Fruit fly (Drosophila melanogaster) whole organism, embryonic: ENCODE data around the gene bi.
A peak's percentile ranks its signal among the peaks of the same experiment; 100 is the strongest.

Experiments used
- Adf1 ChIP-seq: fragments of 200-800 bp; sonication (Bioruptor generic); IDR thresholded peaks from 2 replicates; pipeline ENCODE4 v1.3.6; 2022; ENCODE audit warnings: missing biosample characterization, missing genetic modification characterization
- CG13424 ChIP-seq: fragments of 200-800 bp; sonication (Bioruptor generic); optimal IDR thresholded peaks from 2 replicates; lab custom pipeline; 2019; ENCODE audit warnings: missing biosample characterization, mild to moderate bottlenecking, missing genetic modification characterization, moderate library complexity
- CG13775 ChIP-seq: fragments of 200-800 bp; sonication (Bioruptor generic); optimal IDR thresholded peaks from 3 replicates; lab custom pipeline; 2017; ENCODE audit warnings: missing biosample characterization, mild to moderate bottlenecking, missing genetic modification characterization
- CG15269 ChIP-seq: fragments of 200-800 bp; sonication (Bioruptor generic); optimal IDR thresholded peaks from 2 replicates; lab custom pipeline; 2018; ENCODE audit warnings: missing biosample characterization, mild to moderate bottlenecking, missing genetic modification characterization, moderate library complexity
- CG1602 ChIP-seq: fragments of 200-800 bp; sonication (Bioruptor generic); optimal IDR thresholded peaks from 3 replicates; lab custom pipeline; 2016; ENCODE audit warnings: missing biosample characterization, missing genetic modification characterization
- CG17802 ChIP-seq: fragments of 200-800 bp; sonication (Bioruptor generic); optimal IDR thresholded peaks from 2 replicates; lab custom pipeline; 2018; ENCODE audit warnings: missing biosample characterization, mild to moderate bottlenecking, missing genetic modification characterization, moderate library complexity
- CG18011 ChIP-seq: fragments of 200-800 bp; sonication (Bioruptor generic); optimal IDR thresholded peaks from 2 replicates; lab custom pipeline; 2017; ENCODE audit warnings: missing biosample characterization, missing genetic modification characterization, mild to moderate bottlenecking, moderate library complexity, missing genotype
- CG2120 ChIP-seq: fragments of 200-800 bp; sonication (Bioruptor generic); optimal IDR thresholded peaks from 3 replicates; lab custom pipeline; 2016; ENCODE audit warnings: missing biosample characterization, missing genetic modification characterization
- CG31224 ChIP-seq: fragments of 200-800 bp; sonication (Bioruptor generic); IDR thresholded peaks from 2 replicates; pipeline ENCODE4 v1.3.6; 2022; ENCODE audit warnings: missing biosample characterization, missing genetic modification characterization
- CG4707 ChIP-seq: fragments of 200-800 bp; sonication (Bioruptor generic); optimal IDR thresholded peaks from 2 replicates; lab custom pipeline; 2018; ENCODE audit warnings: missing biosample characterization, mild to moderate bottlenecking, missing genetic modification characterization, moderate library complexity
- CG8290 ChIP-seq, 3 experiments: fragments of 200-800 bp; sonication (Bioruptor generic); optimal IDR thresholded peaks; 2 replicates each; lab custom pipeline; 2016 to 2019; ENCODE audit warnings: missing biosample characterization in 3 of 3, missing genetic modification characterization in 3 of 3, mild to moderate bottlenecking in 2 of 3, moderate library complexity in 1 of 3
- CG8388 ChIP-seq: fragments of 200-800 bp; sonication (Bioruptor generic); optimal IDR thresholded peaks from 2 replicates; lab custom pipeline; 2019; ENCODE audit warnings: missing biosample characterization, mild to moderate bottlenecking, missing genetic modification characterization, moderate library complexity
- CTCF ChIP-seq: fragments of 200-800 bp; sonication (Bioruptor generic); optimal IDR thresholded peaks from 2 replicates; lab custom pipeline; 2017; ENCODE audit warnings: missing biosample characterization, mild to moderate bottlenecking, missing genetic modification characterization, moderate library complexity
- D19B ChIP-seq: fragments of 200-800 bp; sonication (Bioruptor generic); optimal IDR thresholded peaks from 2 replicates; lab custom pipeline; 2017; ENCODE audit warnings: missing biosample characterization, mild to moderate bottlenecking, missing genetic modification characterization
- Deaf1 ChIP-seq: fragments of 200-800 bp; optimal IDR thresholded peaks from 3 replicates; lab custom pipeline; 2019; ENCODE audit warnings: missing biosample characterization, mild to moderate bottlenecking, missing genetic modification characterization, moderate library complexity
- Fer2 ChIP-seq: fragments of 200-800 bp; sonication (Bioruptor generic); optimal IDR thresholded peaks from 2 replicates; lab custom pipeline; 2018; ENCODE audit warnings: missing biosample characterization, mild to moderate bottlenecking, missing genetic modification characterization, moderate library complexity
- HHEX ChIP-seq: fragments of 200-800 bp; sonication (Bioruptor generic); optimal IDR thresholded peaks from 3 replicates; lab custom pipeline; 2017; ENCODE audit warnings: missing biosample characterization, mild to moderate bottlenecking, missing genetic modification characterization, missing genetic modification reagents
- HmgD ChIP-seq: fragments of 200-800 bp; sonication (Bioruptor generic); optimal IDR thresholded peaks from 3 replicates; lab custom pipeline; 2016; ENCODE audit warnings: missing biosample characterization, missing genetic modification characterization
- Hsf ChIP-seq: fragments of 200-800 bp; sonication (Bioruptor generic); optimal IDR thresholded peaks from 3 replicates; lab custom pipeline; 2016; ENCODE audit warnings: missing biosample characterization, missing genetic modification characterization
- Nf-YB ChIP-seq: fragments of 200-800 bp; sonication (Bioruptor generic); optimal IDR thresholded peaks from 3 replicates; lab custom pipeline; 2019; ENCODE audit warnings: missing biosample characterization, mild to moderate bottlenecking, missing genetic modification characterization, moderate library complexity
- Nf-YC ChIP-seq: fragments of 200-800 bp; optimal IDR thresholded peaks from 3 replicates; lab custom pipeline; 2019; ENCODE audit warnings: missing biosample characterization, mild to moderate bottlenecking, missing genetic modification characterization, moderate library complexity
- Ravus ChIP-seq: fragments of 200-800 bp; sonication (Bioruptor generic); IDR thresholded peaks from 2 replicates; pipeline ENCODE4 v1.3.6; 2022; ENCODE audit warnings: missing biosample characterization, missing genetic modification characterization
- Sin3A ChIP-seq: fragments of >200 bp; optimal IDR thresholded peaks from 2 replicates; lab custom pipeline; 2018
- Sry-β ChIP-seq: fragments of 200-800 bp; sonication (Bioruptor generic); optimal IDR thresholded peaks from 2 replicates; lab custom pipeline; 2018; ENCODE audit warnings: missing biosample characterization, mild to moderate bottlenecking, missing genetic modification characterization, moderate library complexity
- Trl ChIP-seq, 3 experiments: fragments of >200 bp in 2 of 3; fragments of 200-800 bp in 1 of 3; sonication (Bioruptor generic) in 1 of 3; optimal IDR thresholded peaks; 2 replicates in 1 of 3; 3 replicates in 2 of 3; lab custom pipeline; 2016 to 2017; ENCODE audit warnings: missing biosample characterization in 1 of 3, missing genetic modification characterization in 1 of 3
- Usf ChIP-seq: fragments of 200-800 bp; sonication (Bioruptor generic); optimal IDR thresholded peaks from 2 replicates; lab custom pipeline; 2017; ENCODE audit warnings: missing genotype, missing biosample characterization, missing genetic modification characterization
- br ChIP-seq: fragments of >200 bp; optimal IDR thresholded peaks from 2 replicates; lab custom pipeline; 2017
- cg ChIP-seq: fragments of 200-800 bp; sonication (Bioruptor generic); optimal IDR thresholded peaks from 3 replicates; lab custom pipeline; 2019; ENCODE audit warnings: missing biosample characterization, mild to moderate bottlenecking, missing genetic modification characterization, moderate library complexity
- da ChIP-seq: fragments of 200-800 bp; sonication (Bioruptor generic); optimal IDR thresholded peaks from 2 replicates; lab custom pipeline; 2016; ENCODE audit warnings: missing biosample characterization, missing genetic modification characterization
- dm ChIP-seq: fragments of 200-800 bp; sonication (Bioruptor generic); optimal IDR thresholded peaks from 3 replicates; lab custom pipeline; 2016; ENCODE audit warnings: missing biosample characterization, missing genetic modification characterization
- dmrt11E ChIP-seq: fragments of 200-800 bp; sonication (Bioruptor generic); optimal IDR thresholded peaks from 3 replicates; lab custom pipeline; 2018; ENCODE audit warnings: missing biosample characterization, mild to moderate bottlenecking, missing genetic modification characterization, moderate library complexity
- exex ChIP-seq: fragments of 200-800 bp; sonication (Bioruptor generic); optimal IDR thresholded peaks from 4 replicates; lab custom pipeline; 2018; ENCODE audit warnings: missing biosample characterization, mild to moderate bottlenecking, missing genetic modification characterization, moderate library complexity
- fd96Cb ChIP-seq: fragments of 200-800 bp; sonication (Bioruptor generic); optimal IDR thresholded peaks from 2 replicates; lab custom pipeline; 2018; ENCODE audit warnings: missing biosample characterization, mild to moderate bottlenecking, missing genetic modification characterization, moderate library complexity
- h ChIP-seq: fragments of >200 bp; optimal IDR thresholded peaks from 2 replicates; lab custom pipeline; 2017
- pros ChIP-seq: fragments of 200-800 bp; sonication (Bioruptor generic); optimal IDR thresholded peaks from 3 replicates; lab custom pipeline; 2019; ENCODE audit warnings: missing biosample characterization, mild to moderate bottlenecking, missing genetic modification characterization, moderate library complexity
- seq ChIP-seq: fragments of 200-800 bp; sonication (Bioruptor generic); IDR thresholded peaks from 2 replicates; pipeline ENCODE4 v1.3.6; 2022; ENCODE audit warnings: missing biosample characterization, missing genetic modification characterization
- sna ChIP-seq: fragments of 200-800 bp; sonication (Bioruptor generic); IDR thresholded peaks from 2 replicates; pipeline ENCODE4 v1.3.6; 2022; ENCODE audit warnings: missing biosample characterization, missing genetic modification characterization; ENCODE audit not compliant: partially characterized antibody
- sqz ChIP-seq: fragments of 200-800 bp; sonication (Bioruptor generic); optimal IDR thresholded peaks from 3 replicates; lab custom pipeline; 2018; ENCODE audit warnings: missing biosample characterization, mild to moderate bottlenecking, missing genetic modification characterization
- z ChIP-seq: fragments of 200-800 bp; sonication (Bioruptor generic); IDR thresholded peaks from 3 replicates; pipeline ENCODE4 v1.3.6; 2022; ENCODE audit warnings: missing biosample characterization, missing genetic modification characterization
- zen2 ChIP-seq: fragments of 200-800 bp; sonication (Bioruptor generic); IDR thresholded peaks from 3 replicates; pipeline ENCODE4 v1.3.6; 2022; ENCODE audit warnings: missing biosample characterization, missing genetic modification characterization; ENCODE audit not compliant: partially characterized antibody

Gene bi

dm6 chrX:4508072-4508644 is 95.5 kb downstream of the bi start (continued):
- TF ChIP-seq zen2 (GFP tag; lab: Robert Waterston, UW) (no peak), z (peak; percentile 90), Adf1 (GFP tag; lab: Robert Waterston, UW) (peak; percentile 75), fd96Cb (no peak), exex (tag; lab: Kevin White, UChicago) (no peak), Sin3A (no peak), Hsf (GFP tag; lab: Kevin White, UChicago) (no peak), h (no peak), CG17802 (no peak), CG31224 (GFP tag; lab: Robert Waterston, UW) (no peak), Deaf1 (peak; percentile 18), seq (GFP tag; lab: Robert Waterston, UW) (peak; percentile 65; the same call in 1 of the 2 replicates), CG8290 (GFP tag; optimal IDR thresholded peaks at IDR 0.05; lab: Kevin White, UChicago) (no peak), CG8290 (tag; optimal IDR thresholded peaks at IDR 0.05; lab: Kevin White, UChicago) (no peak), cg (GFP tag; lab: Kevin White, UChicago) (peak; percentile 69), Trl (optimal IDR thresholded peaks at IDR 0.05; lab: Kevin White, UChicago) (peak; percentile 76 to 93), Trl (GFP tag; optimal IDR thresholded peaks at IDR 0.05; lab: Kevin White, UChicago) (no peak), pros (GFP tag; lab: Kevin White, UChicago) (peak; percentile 44), Sry-β (GFP tag; lab: Kevin White, UChicago) (no peak), sqz (peak; percentile 64), dmrt11E (tag; lab: Kevin White, UChicago) (no peak), dm (GFP tag; lab: Kevin White, UChicago) (no peak), Nf-YC (tag; lab: Kevin White, UChicago) (peak; percentile 90), CG8388 (GFP tag; lab: Kevin White, UChicago) (no peak), CG13424 (no peak), CG4707 (GFP tag; lab: Kevin White, UChicago) (no peak)
- TF ChIP-seq, all 482 proteins: peak for 12

DNA sequence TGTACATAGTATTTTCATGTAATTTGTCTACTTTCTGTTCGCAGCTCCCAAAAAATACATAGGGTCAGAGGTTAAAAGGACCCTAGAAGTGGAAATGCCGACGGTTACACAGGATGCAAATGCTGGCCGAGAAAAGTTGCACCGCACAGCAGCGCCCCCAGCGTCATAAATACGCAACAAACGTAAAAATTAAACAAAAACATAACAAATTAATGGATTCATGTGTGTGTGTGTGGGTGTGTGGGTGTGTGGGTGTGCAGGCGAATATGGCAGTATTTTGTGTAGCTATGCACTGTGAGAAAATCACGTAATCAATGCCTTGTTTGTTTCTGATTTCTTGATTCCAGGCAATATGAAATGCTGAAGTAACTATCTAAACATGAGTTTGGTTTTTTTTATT is 98.9 kb downstream of the bi start:
- no peak for TF ChIP-seq CG13775 (GFP tag; lab: Kevin White, UChicago)
- TF ChIP-seq CTCF (GFP tag; lab: Kevin White, UChicago): peak; percentile 66
- no peak for TF ChIP-seq Fer2 (tag; lab: Kevin White, UChicago)
- TF ChIP-seq CG15269 (tag; lab: Kevin White, UChicago): no peak

- TF ChIP-seq Nf-YC (tag; lab: Kevin White, UChicago) (peak; percentile 71), HmgD (no peak), br (no peak), CG18011 (GFP tag; lab: Kevin White, UChicago) (no peak), CG2120 (GFP tag; lab: Kevin White, UChicago) (no peak), HHEX (GFP tag; lab: Kevin White, UChicago) (no peak), da (GFP tag; lab: Kevin White, UChicago) (no peak), Nf-YB (peak; percentile 89), sna (GFP tag; lab: Robert Waterston, UW) (no peak), CG1602 (GFP tag; lab: Kevin White, UChicago) (no peak), Usf (no peak), CG15269 (tag; lab: Kevin White, UChicago) (no peak), D19B (GFP tag; lab: Kevin White, UChicago) (no peak), Ravus (GFP tag; lab: Robert Waterston, UW) (no peak)
Observed at dm6 chrX:4520879-4521278, 108.2 kb downstream of the bi start.
